Worm (Caenorhabditis elegans): ENCODE measurements around the gene mrt-2.

The mrt-2 gene

ce11 chrIII:11746718-11747117 lies at the start of gene mrt-2:
mrt-2 (plus strand) TSS chrIII:11746766.
- TF ChIP-seq flt-1 (GFP tag; IDR thresholded peaks at IDR 0.05): peak; percentile 78
- TF ChIP-seq ref-1 (GFP tag; conservative IDR thresholded peaks at IDR 0.05): no peak
- no peak for TF ChIP-seq tab-1 (GFP tag; IDR thresholded peaks at IDR 0.05)
- TF ChIP-seq klf-2 (GFP tag; conservative IDR thresholded peaks at IDR 0.05): 0 out of 2 replicates have a peak, but pooled peaks have one; percentile 33
- TF ChIP-seq T22C8.4 (GFP tag; IDR thresholded peaks at IDR 0.05): peak; percentile 10; the same call in 1 of the 2 replicates
- TF ChIP-seq cog-1 (tag; optimal IDR thresholded peaks at IDR 0.05): peak; percentile 28
- 0 out of 2 replicates have a peak, but pooled peaks have one; percentile 56 for TF ChIP-seq ztf-23 (GFP tag; IDR thresholded peaks at IDR 0.05)

DNA sequence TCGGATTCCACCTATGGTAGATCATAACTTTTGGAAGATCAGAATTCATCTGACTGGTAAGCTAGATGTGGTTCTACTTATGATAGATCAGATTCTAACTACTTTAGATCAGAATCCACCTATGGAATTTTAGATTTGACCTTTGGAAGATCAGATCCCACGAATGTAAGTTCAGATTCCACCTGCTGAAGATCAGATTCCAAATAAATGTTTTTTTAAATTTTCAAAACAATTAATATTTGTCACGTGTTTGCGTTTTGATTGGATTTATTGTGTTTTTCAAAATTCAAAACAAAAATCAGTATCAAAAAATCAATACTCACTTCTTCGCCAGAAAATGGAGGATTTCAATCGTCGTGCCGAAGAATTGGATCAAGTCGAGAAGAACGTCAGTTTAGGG lies 48.0 kb upstream of the mrt-2 start, which contains the start of gene Y41C4A.7:
Y41C4A.7 (plus strand) TSS at position 301 of the 400 bp plus-strand sequence.
- TF ChIP-seq klf-2 (GFP tag; conservative IDR thresholded peaks at IDR 0.05) (no peak), med-1 (GFP tag; optimal IDR thresholded peaks at IDR 0.05; ENCODE audit: insufficient read depth) (no peak), T22C8.4 (GFP tag; IDR thresholded peaks at IDR 0.05) (no peak), cog-1 (tag; optimal IDR thresholded peaks at IDR 0.05) (no peak), ztf-23 (GFP tag; IDR thresholded peaks at IDR 0.05) (no peak), ztf-29 (GFP tag; IDR thresholded peaks at IDR 0.05) (no peak)

- TF ChIP-seq ref-1 (GFP tag; conservative IDR thresholded peaks at IDR 0.05): no peak
- no peak for TF ChIP-seq cog-1 (tag; optimal IDR thresholded peaks at IDR 0.05)
- no peak for TF ChIP-seq klf-2 (GFP tag; conservative IDR thresholded peaks at IDR 0.05)
- TF ChIP-seq flt-1 (GFP tag; IDR thresholded peaks at IDR 0.05): no peak
- no peak for TF ChIP-seq med-1 (GFP tag; optimal IDR thresholded peaks at IDR 0.05; ENCODE audit: insufficient read depth)
- TF ChIP-seq T22C8.4 (GFP tag; IDR thresholded peaks at IDR 0.05): no peak
- no peak for TF ChIP-seq ztf-29 (GFP tag; IDR thresholded peaks at IDR 0.05)
- no peak for TF ChIP-seq tab-1 (GFP tag; IDR thresholded peaks at IDR 0.05)
These were observed 46.6 kb upstream of the mrt-2 start, which contains the start of gene pqn-84 for ce11 chrIII:11699959-11700358. pqn-84 (plus strand) TSS chrIII:11700259.

DNA sequence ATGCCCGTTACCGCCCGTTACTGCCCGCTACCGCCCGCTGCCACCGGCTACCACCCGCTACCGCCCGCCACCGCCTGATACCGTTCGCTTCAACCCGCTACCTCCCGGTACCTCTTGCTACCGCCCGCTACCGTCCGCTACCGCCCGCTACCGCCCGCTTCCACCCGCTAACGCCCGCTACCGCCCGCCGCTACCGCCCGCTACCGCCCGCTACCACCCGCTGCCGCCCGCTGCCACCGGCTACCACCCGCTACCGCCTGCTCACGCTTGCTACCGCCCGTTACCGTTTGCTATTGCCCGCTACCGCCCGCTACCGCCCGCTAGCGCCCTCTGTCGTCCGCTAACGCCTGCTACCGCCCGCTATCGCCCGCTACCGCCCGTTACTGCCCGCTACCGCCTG lies 44.7 kb upstream of the mrt-2 start:
- TF ChIP-seq klf-2 (GFP tag; conservative IDR thresholded peaks at IDR 0.05) (no peak), flt-1 (GFP tag; IDR thresholded peaks at IDR 0.05) (no peak), tab-1 (GFP tag; IDR thresholded peaks at IDR 0.05) (no peak; the same call in 1 of the 2 replicates), T22C8.4 (GFP tag; IDR thresholded peaks at IDR 0.05) (no peak), med-1 (GFP tag; optimal IDR thresholded peaks at IDR 0.05; ENCODE audit: insufficient read depth) (no peak), ztf-23 (GFP tag; IDR thresholded peaks at IDR 0.05) (no peak), cog-1 (tag; optimal IDR thresholded peaks at IDR 0.05) (no peak), ref-1 (GFP tag; conservative IDR thresholded peaks at IDR 0.05) (no peak), ztf-29 (GFP tag; IDR thresholded peaks at IDR 0.05) (no peak)

DNA sequence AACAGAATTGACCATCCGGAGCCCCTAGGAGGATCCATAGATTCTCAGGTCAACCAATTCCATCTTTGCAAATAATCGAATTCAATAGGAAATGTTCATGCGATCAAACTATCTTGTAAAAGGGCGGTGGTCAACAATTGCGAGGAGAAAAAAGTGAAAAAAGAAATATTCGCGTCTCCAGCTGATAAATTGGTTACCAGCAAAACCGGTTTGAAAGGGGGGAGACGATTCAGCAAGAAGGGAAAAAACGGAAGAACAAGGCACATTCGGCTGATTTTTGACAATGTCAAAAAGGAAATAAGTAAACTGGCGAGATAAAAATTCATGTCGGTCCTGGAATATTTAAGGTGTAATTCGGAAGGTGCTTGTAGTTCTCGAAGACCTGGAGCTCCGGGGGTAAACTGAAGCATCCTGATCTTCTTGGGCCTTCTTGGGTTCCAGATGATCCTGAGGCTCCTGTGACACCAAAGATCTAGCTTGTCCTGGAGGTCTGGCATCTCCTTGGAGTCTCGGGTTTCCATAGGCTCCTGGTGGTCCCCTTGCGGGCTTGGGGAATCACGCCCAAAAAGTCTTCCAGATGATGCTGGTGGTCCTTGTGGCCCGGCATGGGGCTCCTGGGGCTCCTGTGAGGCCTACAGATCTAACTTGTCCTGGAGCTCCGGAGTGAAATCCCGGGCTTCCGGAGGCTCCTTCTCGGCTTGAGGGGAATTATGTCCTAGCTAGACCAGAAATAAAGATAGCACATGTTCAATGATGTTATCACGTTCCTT lies 43.4 kb upstream of the mrt-2 start:
- TF ChIP-seq med-1 (GFP tag; optimal IDR thresholded peaks at IDR 0.05; ENCODE audit: insufficient read depth): no peak
- no peak for TF ChIP-seq flt-1 (GFP tag; IDR thresholded peaks at IDR 0.05)

DNA sequence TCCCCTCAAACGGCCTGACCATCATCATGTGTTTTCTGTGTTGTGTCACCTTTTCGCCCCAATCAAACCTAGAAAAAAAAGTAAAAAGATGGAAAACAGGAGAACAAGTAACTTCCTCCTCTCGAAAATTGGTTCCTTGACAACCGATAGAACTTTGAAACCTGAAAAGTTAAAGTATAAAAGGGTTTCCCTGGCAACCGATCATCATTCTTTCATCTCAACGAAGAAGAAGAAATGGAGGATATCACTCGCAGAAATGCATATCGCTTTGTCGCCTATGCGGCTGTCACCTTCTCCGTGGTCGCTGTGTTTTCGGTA lies 42.8 kb upstream of the mrt-2 start, which contains the start of gene col-95:
col-95 (plus strand) TSS at position 219 of the 318 bp plus-strand sequence.
- TF ChIP-seq med-1 (GFP tag; optimal IDR thresholded peaks at IDR 0.05; ENCODE audit: insufficient read depth): no peak
- no peak for TF ChIP-seq cog-1 (tag; optimal IDR thresholded peaks at IDR 0.05)
- TF ChIP-seq T22C8.4 (GFP tag; IDR thresholded peaks at IDR 0.05): no peak
- TF ChIP-seq klf-2 (GFP tag; conservative IDR thresholded peaks at IDR 0.05): no peak
- TF ChIP-seq ztf-23 (GFP tag; IDR thresholded peaks at IDR 0.05): no peak
- TF ChIP-seq flt-1 (GFP tag; IDR thresholded peaks at IDR 0.05): no peak
- no peak for TF ChIP-seq ztf-29 (GFP tag; IDR thresholded peaks at IDR 0.05)
- TF ChIP-seq ref-1 (GFP tag; conservative IDR thresholded peaks at IDR 0.05): no peak
- no peak for TF ChIP-seq tab-1 (GFP tag; IDR thresholded peaks at IDR 0.05)

DNA sequence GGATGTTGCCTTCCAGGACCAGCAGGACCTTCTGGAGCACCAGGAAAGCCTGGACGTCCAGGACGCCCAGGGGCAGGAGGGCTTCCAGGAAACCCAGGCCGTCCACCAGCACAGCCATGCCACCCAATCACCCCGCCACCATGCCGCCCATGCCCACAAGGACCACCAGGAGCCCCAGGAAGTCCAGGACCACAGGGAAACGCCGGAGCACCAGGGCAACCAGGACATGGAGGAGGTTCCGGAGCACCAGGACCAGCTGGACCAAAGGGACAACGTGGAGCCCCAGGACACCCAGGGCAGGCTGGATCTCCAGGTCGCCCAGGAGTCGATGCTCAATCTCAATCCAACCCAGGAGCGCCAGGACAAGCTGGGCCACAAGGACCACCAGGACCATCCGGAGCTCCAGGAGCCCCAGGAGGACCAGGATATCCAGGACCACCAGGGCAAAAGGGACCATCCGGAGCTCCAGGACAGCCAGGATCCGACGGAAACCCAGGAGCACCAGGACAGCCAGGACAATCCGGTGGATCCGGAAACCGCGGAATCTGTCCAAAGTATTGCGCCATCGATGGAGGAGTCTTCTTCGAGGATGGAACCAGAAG lies 42.1 kb upstream of the mrt-2 start:
- TF ChIP-seq cog-1 (tag; optimal IDR thresholded peaks at IDR 0.05) (no peak), ztf-23 (GFP tag; IDR thresholded peaks at IDR 0.05) (no peak), flt-1 (GFP tag; IDR thresholded peaks at IDR 0.05) (0 out of 2 replicates have a peak, but pooled peaks have one; percentile 53), ref-1 (GFP tag; conservative IDR thresholded peaks at IDR 0.05) (no peak), ztf-29 (GFP tag; IDR thresholded peaks at IDR 0.05) (no peak)

DNA sequence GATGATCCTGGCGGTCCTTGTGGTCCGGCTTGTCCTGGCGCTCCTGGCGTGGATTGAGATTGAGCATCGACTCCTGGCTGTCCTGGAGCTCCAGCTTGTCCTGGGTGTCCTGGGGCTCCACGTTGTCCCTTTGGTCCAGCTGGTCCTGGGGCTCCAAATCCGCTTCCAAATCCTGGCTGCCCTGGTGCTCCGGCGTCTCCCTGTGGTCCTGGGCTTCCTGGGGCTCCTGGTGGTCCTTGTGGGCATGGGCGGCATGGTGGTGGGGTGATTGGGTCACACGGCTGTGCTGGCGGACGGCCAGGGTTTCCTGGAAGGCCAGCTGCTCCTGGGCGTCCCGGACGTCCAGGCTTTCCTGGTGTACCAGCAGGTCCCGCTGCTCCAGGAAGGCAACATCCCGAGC lies 40.6 kb upstream of the mrt-2 start:
- TF ChIP-seq T22C8.4 (GFP tag; IDR thresholded peaks at IDR 0.05) (no peak), flt-1 (GFP tag; IDR thresholded peaks at IDR 0.05) (no peak), ref-1 (GFP tag; conservative IDR thresholded peaks at IDR 0.05) (no peak), tab-1 (GFP tag; IDR thresholded peaks at IDR 0.05) (no peak), ztf-23 (GFP tag; IDR thresholded peaks at IDR 0.05) (no peak), ztf-29 (GFP tag; IDR thresholded peaks at IDR 0.05) (no peak), cog-1 (tag; optimal IDR thresholded peaks at IDR 0.05) (no peak), med-1 (GFP tag; optimal IDR thresholded peaks at IDR 0.05; ENCODE audit: insufficient read depth) (no peak), klf-2 (GFP tag; conservative IDR thresholded peaks at IDR 0.05) (no peak)

DNA sequence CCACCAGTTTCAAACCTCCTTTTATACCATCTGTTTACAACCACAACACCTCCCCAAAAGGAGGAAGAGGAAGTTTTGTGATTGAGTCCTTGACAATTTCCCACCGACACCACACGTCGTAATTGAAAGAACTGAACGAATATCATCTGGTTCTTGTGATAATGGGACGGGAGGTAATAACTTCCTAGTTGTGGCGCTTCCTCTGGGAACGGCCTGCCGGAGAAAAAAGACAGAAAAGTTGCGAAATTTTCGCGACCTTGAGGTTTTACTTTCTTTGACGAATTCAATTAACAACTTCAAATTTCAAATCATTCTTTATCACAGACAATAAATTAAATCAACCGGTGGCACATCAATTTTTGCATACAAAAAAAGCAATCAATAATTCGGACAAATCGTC lies 39.9 kb upstream of the mrt-2 start, which contains the start of gene col-96:
col-96 (minus strand) TSS at position 101 of the 400 bp plus-strand sequence.
- no peak for TF ChIP-seq ztf-23 (GFP tag; IDR thresholded peaks at IDR 0.05)
- TF ChIP-seq ztf-29 (GFP tag; IDR thresholded peaks at IDR 0.05): no peak
- TF ChIP-seq tab-1 (GFP tag; IDR thresholded peaks at IDR 0.05): no peak
- no peak for TF ChIP-seq cog-1 (tag; optimal IDR thresholded peaks at IDR 0.05)
- no peak for TF ChIP-seq med-1 (GFP tag; optimal IDR thresholded peaks at IDR 0.05; ENCODE audit: insufficient read depth)
- no peak for TF ChIP-seq T22C8.4 (GFP tag; IDR thresholded peaks at IDR 0.05)
- no peak for TF ChIP-seq klf-2 (GFP tag; conservative IDR thresholded peaks at IDR 0.05)
- TF ChIP-seq flt-1 (GFP tag; IDR thresholded peaks at IDR 0.05): no peak
